Worm (Caenorhabditis elegans) whole organism, L3 larva: ENCODE results near the gene Y82E9BL.1.

Experiments used
- eor-1 ChIP-seq, 2 experiments: fragments of 150-350 bp; optimal IDR thresholded peaks; 2 replicates each; lab custom pipeline; 2014 to 2018; ENCODE audit warnings: missing biosample characterization in 2 of 2, missing genetic modification characterization in 2 of 2
- fkh-2 ChIP-seq: fragments of 150-350 bp; optimal IDR thresholded peaks from 2 replicates; lab custom pipeline; 2014; ENCODE audit warnings: missing biosample characterization, missing genetic modification reagents, missing genetic modification characterization
- nhr-11 ChIP-seq: fragments of 150-350 bp; optimal IDR thresholded peaks from 2 replicates; lab custom pipeline; 2014; ENCODE audit warnings: missing biosample characterization, missing genetic modification characterization
- nhr-28 ChIP-seq: fragments of 150-350 bp; optimal IDR thresholded peaks from 2 replicates; lab custom pipeline; 2014; ENCODE audit warnings: missing biosample characterization, missing genetic modification characterization
- skn-1 ChIP-seq: fragments of 150-350 bp; optimal IDR thresholded peaks from 2 replicates; lab custom pipeline; 2014; ENCODE audit warnings: missing biosample characterization, missing genetic modification characterization
- tbx-2 ChIP-seq: sonication (generic microtip); optimal IDR thresholded peaks from 2 replicates; lab custom pipeline; 2016; ENCODE audit warnings: mild to moderate bottlenecking, missing genetic modification characterization, missing compliant biosample characterization
- zag-1 ChIP-seq: fragments of 150-350 bp; optimal IDR thresholded peaks from 2 replicates; lab custom pipeline; 2014; ENCODE audit warnings: missing biosample characterization, missing genetic modification characterization
- ztf-11 ChIP-seq: fragments of 150-350 bp; optimal IDR thresholded peaks from 2 replicates; lab custom pipeline; 2014; ENCODE audit warnings: missing biosample characterization, missing genetic modification characterization

DNA sequence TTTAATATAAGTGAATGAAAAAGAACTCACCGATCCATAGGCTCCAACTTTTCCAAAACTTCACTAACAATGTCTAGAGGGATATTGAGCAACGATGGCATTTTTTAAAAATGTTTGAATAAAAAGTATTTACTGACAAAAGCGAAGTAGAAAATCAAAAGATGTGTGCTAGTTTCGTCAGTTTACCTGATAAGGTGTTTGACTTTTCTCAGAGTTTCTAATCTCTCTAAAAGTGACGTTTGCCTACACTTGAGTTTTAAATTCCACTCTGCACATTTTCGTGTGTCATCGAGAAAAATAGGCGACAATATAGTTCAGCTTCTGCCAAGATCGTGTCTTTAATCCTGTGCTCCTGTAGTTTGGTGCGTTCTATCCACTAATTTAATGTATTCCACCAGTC, 33.7 kb downstream of the Y82E9BL.1 start, which contains the start of gene fbxa-15:
- TF ChIP-seq eor-1 (tag; optimal IDR thresholded peaks at IDR 0.05; lab: Kevin White, UChicago) (no peak), nhr-28 (no peak), tbx-2 (tag; lab: Kevin White, UChicago) (no peak), skn-1 (tag; lab: Kevin White, UChicago) (no peak), fkh-2 (tag; lab: Kevin White, UChicago) (no peak), ztf-11 (tag; lab: Kevin White, UChicago) (no peak), nhr-11 (no peak), zag-1 (tag; lab: Kevin White, UChicago) (no peak)
